3 fruit fly cellular contexts compared by ENCODE assay signal in the genomic region with DNA sequence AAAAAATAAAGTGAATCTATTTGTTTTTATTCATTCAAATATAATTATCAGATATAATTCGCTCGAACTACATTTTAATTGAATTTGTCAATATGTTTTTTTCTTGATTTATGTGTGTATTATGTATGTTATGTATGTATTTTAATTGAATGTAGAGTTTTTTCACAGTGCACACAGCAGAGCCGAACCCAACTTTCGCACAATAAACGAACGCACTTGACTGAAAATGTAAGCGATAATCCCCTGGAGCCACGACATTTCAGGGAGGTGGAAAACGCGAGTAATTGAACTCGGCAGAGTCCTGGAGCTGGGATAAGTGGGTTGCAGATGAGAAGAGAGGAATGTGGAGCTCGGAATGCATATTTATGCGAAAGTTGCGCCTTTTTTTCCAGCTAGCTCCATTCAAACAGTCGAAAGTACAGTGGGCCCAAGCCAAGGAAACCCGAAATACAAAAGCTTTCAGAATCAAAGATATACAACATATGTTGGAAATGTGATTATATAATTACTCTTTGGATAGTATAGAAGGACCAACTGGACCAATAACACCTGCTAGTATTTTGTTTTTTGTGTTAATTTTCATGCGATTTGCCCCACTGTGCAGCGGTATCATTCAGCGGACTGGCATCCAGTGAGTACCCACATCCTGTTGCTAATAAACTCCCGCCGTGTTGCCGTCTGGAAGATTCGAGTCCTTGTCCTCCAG.
TF ChIP-seq lines count a peak whose summit lies in the region.

No protein-coding gene starts in this region.

TF ChIP-seq in whole organism, embryonic, 481 proteins besides CTCF, POLR2A, EP300 and RAD21 (continued from another document and continues in another):
- peak; percentile 43 for TF ChIP-seq CG2120 (GFP tag; optimal IDR thresholded peaks at IDR 0.05; lab: Kevin White, UChicago)
- peak; percentile 39 for TF ChIP-seq gem (tag; optimal IDR thresholded peaks at IDR 0.05; lab: Kevin White, UChicago)
- TF ChIP-seq grau (tag; optimal IDR thresholded peaks at IDR 0.05; lab: Kevin White, UChicago) = peak; percentile 8
- 0 out of 2 replicates have a peak, but pooled peaks have one; percentile 19 for TF ChIP-seq seq (GFP tag; IDR thresholded peaks at IDR 0.05; lab: Robert Waterston, UW)
- TF ChIP-seq kah (GFP tag; optimal IDR thresholded peaks at IDR 0.05; lab: Kevin White, UChicago) = no peak
- TF ChIP-seq ro (GFP tag; IDR thresholded peaks at IDR 0.05; lab: Robert Waterston, UW) = no peak
- TF ChIP-seq toy (GFP tag; IDR thresholded peaks at IDR 0.05; lab: Robert Waterston, UW) = no peak
- TF ChIP-seq NC2α (GFP tag; optimal IDR thresholded peaks at IDR 0.05; lab: Kevin White, UChicago) = no peak
- no peak for TF ChIP-seq fd102C (GFP tag; optimal IDR thresholded peaks at IDR 0.05; lab: Kevin White, UChicago)
- peak; percentile 44; the same call in 1 of the 3 replicates for TF ChIP-seq Optix (GFP tag; IDR thresholded peaks at IDR 0.05; lab: Robert Waterston, UW)
- no peak for TF ChIP-seq tgo (GFP tag; IDR thresholded peaks at IDR 0.05; lab: Robert Waterston, UW)
- no peak for TF ChIP-seq ab (GFP tag; optimal IDR thresholded peaks at IDR 0.05; lab: Kevin White, UChicago)
- peak; percentile 46 for TF ChIP-seq Oli (tag; optimal IDR thresholded peaks at IDR 0.05; lab: Kevin White, UChicago)
- TF ChIP-seq run (tag; optimal IDR thresholded peaks at IDR 0.05; lab: Kevin White, UChicago) = no peak
- TF ChIP-seq sd (tag; optimal IDR thresholded peaks at IDR 0.05; lab: Kevin White, UChicago) = peak; percentile 8
- TF ChIP-seq CG34376 (GFP tag; optimal IDR thresholded peaks at IDR 0.05; lab: Kevin White, UChicago) = no peak
- no peak for TF ChIP-seq CG31388 (GFP tag; optimal IDR thresholded peaks at IDR 0.05; lab: Kevin White, UChicago)
- peak; percentile 20 for TF ChIP-seq CG3281 (GFP tag; optimal IDR thresholded peaks at IDR 0.05; lab: Kevin White, UChicago)
- no peak for TF ChIP-seq CG2199 (GFP tag; IDR thresholded peaks at IDR 0.05; lab: Robert Waterston, UW)
- no peak for TF ChIP-seq CG12744 (GFP tag; optimal IDR thresholded peaks at IDR 0.05; lab: Kevin White, UChicago)
- TF ChIP-seq al (GFP tag; IDR thresholded peaks at IDR 0.05; lab: Robert Waterston, UW) = peak; percentile 17; the same call in 1 of the 2 replicates
- TF ChIP-seq BtbVII (GFP tag; optimal IDR thresholded peaks at IDR 0.05; lab: Kevin White, UChicago) = no peak
- TF ChIP-seq CoRest (tag; optimal IDR thresholded peaks at IDR 0.05; lab: Kevin White, UChicago) = no peak
- peak; percentile 49; the same call in 1 of the 2 replicates for TF ChIP-seq Ptx1 (GFP tag; IDR thresholded peaks at IDR 0.05; lab: Robert Waterston, UW)
- no peak for TF ChIP-seq wdn (GFP tag; IDR thresholded peaks at IDR 0.05; lab: Robert Waterston, UW)
- no peak for TF ChIP-seq CG18011 (GFP tag; optimal IDR thresholded peaks at IDR 0.05; lab: Kevin White, UChicago)
- TF ChIP-seq CG5180 (GFP tag; optimal IDR thresholded peaks at IDR 0.05; lab: Kevin White, UChicago) = no peak
- TF ChIP-seq CG2202 (tag; optimal IDR thresholded peaks at IDR 0.05; lab: Kevin White, UChicago) = no peak
- TF ChIP-seq en (GFP tag; optimal IDR thresholded peaks at IDR 0.05; lab: Kevin White, UChicago) = no peak
- 0 out of 2 replicates have a peak, but pooled peaks have one; percentile 45 for TF ChIP-seq ranshi (GFP tag; IDR thresholded peaks at IDR 0.05; lab: Robert Waterston, UW)
- no peak for TF ChIP-seq CG3407 (GFP tag; optimal IDR thresholded peaks at IDR 0.05; lab: Kevin White, UChicago)
- no peak for TF ChIP-seq CG10267 (tag; optimal IDR thresholded peaks at IDR 0.05; lab: Kevin White, UChicago)
- no peak for TF ChIP-seq Sin3A (optimal IDR thresholded peaks at IDR 0.05; lab: Kevin White, UChicago)
- TF ChIP-seq CG4404 (GFP tag; IDR thresholded peaks at IDR 0.05; lab: Robert Waterston, UW) = peak; percentile 21; the same call in 1 of the 2 replicates
- TF ChIP-seq CG14441 (GFP tag; IDR thresholded peaks at IDR 0.05; lab: Robert Waterston, UW) = peak; percentile 36; the same call in 1 of the 2 replicates
- peak; percentile 61; the same call in 2 of the 3 replicates for TF ChIP-seq ci (GFP tag; IDR thresholded peaks at IDR 0.05; lab: Robert Waterston, UW)
- no peak for TF ChIP-seq CG4707 (GFP tag; optimal IDR thresholded peaks at IDR 0.05; lab: Kevin White, UChicago)
- TF ChIP-seq sisA (GFP tag; IDR thresholded peaks at IDR 0.05; lab: Robert Waterston, UW) = peak; percentile 42; the same call in 1 of the 2 replicates
- TF ChIP-seq Mad (GFP tag; optimal IDR thresholded peaks at IDR 0.05; lab: Kevin White, UChicago) = no peak
- peak; percentile 22; the same call in 1 of the 2 replicates for TF ChIP-seq onecut (GFP tag; IDR thresholded peaks at IDR 0.05; lab: Robert Waterston, UW)
- TF ChIP-seq Six4 (GFP tag; optimal IDR thresholded peaks at IDR 0.05; lab: Kevin White, UChicago) = peak; percentile 10

TF ChIP-seq in whole organism, prepupa, 60 proteins besides CTCF, POLR2A, EP300 and RAD21 (continued from another document):
- TF ChIP-seq CG11294 (GFP tag; IDR thresholded peaks at IDR 0.05; lab: Robert Waterston, UW) = no peak
- peak; percentile 11 for TF ChIP-seq Ets96B (tag; optimal IDR thresholded peaks at IDR 0.05; lab: Kevin White, UChicago)
- TF ChIP-seq CG11762 (GFP tag; optimal IDR thresholded peaks at IDR 0.05; lab: Kevin White, UChicago; ENCODE audit: insufficient read depth) = no peak
- peak; percentile 8 for TF ChIP-seq Smox (GFP tag; optimal IDR thresholded peaks at IDR 0.05; lab: Kevin White, UChicago)
- TF ChIP-seq CG6808 (GFP tag; optimal IDR thresholded peaks at IDR 0.05; lab: Kevin White, UChicago) = no peak
- no peak for TF ChIP-seq ss (GFP tag; optimal IDR thresholded peaks at IDR 0.05; lab: Kevin White, UChicago)
- TF ChIP-seq Lpt (GFP tag; optimal IDR thresholded peaks at IDR 0.05; lab: Kevin White, UChicago) = no peak
- no peak for TF ChIP-seq CG6792 (GFP tag; optimal IDR thresholded peaks at IDR 0.05; lab: Kevin White, UChicago)
- TF ChIP-seq CG6854 (GFP tag; optimal IDR thresholded peaks at IDR 0.05; lab: Kevin White, UChicago) = no peak
- peak; percentile 27 for TF ChIP-seq acj6 (GFP tag; optimal IDR thresholded peaks at IDR 0.05; lab: Kevin White, UChicago)
- no peak for TF ChIP-seq Blimp-1 (GFP tag; optimal IDR thresholded peaks at IDR 0.05; lab: Kevin White, UChicago)
- TF ChIP-seq CG10669 (GFP tag; optimal IDR thresholded peaks at IDR 0.05; lab: Kevin White, UChicago) = peak; percentile 17
- peak; percentile 23 for TF ChIP-seq CG1621 (tag; optimal IDR thresholded peaks at IDR 0.05; lab: Kevin White, UChicago)
- TF ChIP-seq CG16779 (tag; optimal IDR thresholded peaks at IDR 0.05; lab: Kevin White, UChicago) = no peak
- no peak for TF ChIP-seq Eip75B (GFP tag; optimal IDR thresholded peaks at IDR 0.05; lab: Kevin White, UChicago)
- no peak for TF ChIP-seq topi (GFP tag; optimal IDR thresholded peaks at IDR 0.05; lab: Kevin White, UChicago)
- no peak for TF ChIP-seq CG9139 (GFP tag; optimal IDR thresholded peaks at IDR 0.05; lab: Kevin White, UChicago)
- TF ChIP-seq CG8319 (GFP tag; optimal IDR thresholded peaks at IDR 0.05; lab: Kevin White, UChicago) = no peak
- TF ChIP-seq Gug (GFP tag; IDR thresholded peaks at IDR 0.05; lab: Robert Waterston, UW) = no peak
- TF ChIP-seq OdsH (GFP tag; optimal IDR thresholded peaks at IDR 0.05; lab: Kevin White, UChicago) = peak; percentile 22
- TF ChIP-seq achi (GFP tag; optimal IDR thresholded peaks at IDR 0.05; lab: Kevin White, UChicago) = peak; percentile 5
- TF ChIP-seq spab (GFP tag; optimal IDR thresholded peaks at IDR 0.05; lab: Kevin White, UChicago) = peak; percentile 11
- TF ChIP-seq Sox14 (GFP tag; optimal IDR thresholded peaks at IDR 0.05; lab: Kevin White, UChicago) = peak; percentile 6
- TF ChIP-seq fkh (GFP tag; optimal IDR thresholded peaks at IDR 0.05; lab: Kevin White, UChicago) = no peak
- no peak for TF ChIP-seq Ets21C (GFP tag; optimal IDR thresholded peaks at IDR 0.05; lab: Kevin White, UChicago)
- no peak for TF ChIP-seq CG15336 (GFP tag; IDR thresholded peaks at IDR 0.05; lab: Robert Waterston, UW)
- TF ChIP-seq Eip78C (GFP tag; lab: Kevin White, UChicago) = peak; percentile 71
- no peak for TF ChIP-seq CG7368 (GFP tag; optimal IDR thresholded peaks at IDR 0.05; lab: Kevin White, UChicago)
- peak; percentile 55; the same call in 1 of the 3 replicates for TF ChIP-seq CG6163 (GFP tag; IDR thresholded peaks at IDR 0.05; lab: Robert Waterston, UW)
- TF ChIP-seq pdm3 (GFP tag; optimal IDR thresholded peaks at IDR 0.05; lab: Kevin White, UChicago) = peak; percentile 22
- no peak for TF ChIP-seq salr (GFP tag; optimal IDR thresholded peaks at IDR 0.05; lab: Kevin White, UChicago)
- TF ChIP-seq Met (GFP tag; optimal IDR thresholded peaks at IDR 0.05; lab: Kevin White, UChicago) = peak; percentile 1
- peak; percentile 9 for TF ChIP-seq CG3032 (tag; optimal IDR thresholded peaks at IDR 0.05; lab: Kevin White, UChicago)
- peak; percentile 42 for TF ChIP-seq CG3919 (GFP tag; optimal IDR thresholded peaks at IDR 0.05; lab: Kevin White, UChicago)
- peak; percentile 8 for TF ChIP-seq cyc (GFP tag; optimal IDR thresholded peaks at IDR 0.05; lab: Kevin White, UChicago)
- TF ChIP-seq eg (GFP tag; IDR thresholded peaks at IDR 0.05; lab: Robert Waterston, UW) = no peak
- TF ChIP-seq esn (GFP tag; optimal IDR thresholded peaks at IDR 0.05; lab: Kevin White, UChicago) = no peak
- TF ChIP-seq CG8632 (GFP tag; optimal IDR thresholded peaks at IDR 0.05; lab: Kevin White, UChicago) = no peak

TF ChIP-seq in whole organism, wandering third instar larva, 38 proteins besides CTCF, POLR2A, EP300 and RAD21 (continued from another document):
- TF ChIP-seq GATAd (GFP tag; optimal IDR thresholded peaks at IDR 0.05; lab: Kevin White, UChicago) = no peak
- TF ChIP-seq ey (GFP tag; optimal IDR thresholded peaks at IDR 0.05; lab: Kevin White, UChicago) = no peak
- TF ChIP-seq fru (GFP tag; optimal IDR thresholded peaks at IDR 0.05; lab: Kevin White, UChicago) = peak; percentile 3
